Worm (Caenorhabditis elegans): ENCODE data around the gene nhr-118.

- TF ChIP-seq nhr-28 (tag; optimal IDR thresholded peaks at IDR 0.05): no peak
- TF ChIP-seq nhr-237 (tag; optimal IDR thresholded peaks at IDR 0.05): no peak
- no peak for TF ChIP-seq mep-1 (tag; optimal IDR thresholded peaks at IDR 0.05)
- TF ChIP-seq nhr-76 (tag; optimal IDR thresholded peaks at IDR 0.05): no peak
- no peak for TF ChIP-seq sptf-1 (tag; optimal IDR thresholded peaks at IDR 0.05)
- no peak for TF ChIP-seq ces-1 (GFP tag; optimal IDR thresholded peaks at IDR 0.05)
- no peak for TF ChIP-seq ztf-11 (tag; optimal IDR thresholded peaks at IDR 0.05)
- TF ChIP-seq nhr-12 (tag; optimal IDR thresholded peaks at IDR 0.05): no peak
- no peak for TF ChIP-seq lin-13 (tag; optimal IDR thresholded peaks at IDR 0.05)
Observed at ce11 chrV:4447637-4448036, 40.0 kb downstream of the nhr-118 start.

Data from whole organism, mixed stage, embryonic.